Worm (Caenorhabditis elegans): Measurements from ENCODE around the gene F56F10.1.

ce11 chrX:828603-829002, 43.8 kb upstream of the F56F10.1 start, which contains the start of gene wdr-54:
- TF ChIP-seq sptf-1 (tag; optimal IDR thresholded peaks at IDR 0.05) (no peak), fos-1 (tag; optimal IDR thresholded peaks at IDR 0.05) (no peak), zag-1 (tag; optimal IDR thresholded peaks at IDR 0.05) (no peak), nhr-90 (tag; optimal IDR thresholded peaks at IDR 0.05; ENCODE audit: poor library complexity) (no peak), ceh-8 (GFP tag; optimal IDR thresholded peaks at IDR 0.05) (no peak), unc-130 (tag; optimal IDR thresholded peaks at IDR 0.05) (no peak), unc-62 (GFP tag; optimal IDR thresholded peaks at IDR 0.05) (no peak), nhr-28 (tag; optimal IDR thresholded peaks at IDR 0.05) (no peak)

Measured in whole organism, L1 larva.